Fruit fly (Drosophila melanogaster) whole organism, embryonic: ENCODE measurements around the gene goe.
A peak's percentile ranks its signal among the peaks of the same experiment; 100 is the strongest.

Source experiments
- Bteb2 ChIP-seq: fragments of 200-800 bp; sonication (Bioruptor generic); optimal IDR thresholded peaks from 2 replicates; lab custom pipeline; 2016; ENCODE audit warnings: missing biosample characterization, missing genetic modification characterization
- CG10147 ChIP-seq: fragments of 200-800 bp; sonication (Bioruptor generic); optimal IDR thresholded peaks from 2 replicates; lab custom pipeline; 2019; ENCODE audit warnings: missing biosample characterization, mild to moderate bottlenecking, missing genetic modification characterization, moderate library complexity
- CG11504 ChIP-seq: fragments of 200-800 bp; sonication (Bioruptor generic); optimal IDR thresholded peaks from 3 replicates; lab custom pipeline; 2019; ENCODE audit warnings: missing biosample characterization, mild to moderate bottlenecking, missing genetic modification characterization, moderate library complexity
- CG11560 ChIP-seq: fragments of 200-800 bp; sonication (Bioruptor generic); IDR thresholded peaks from 3 replicates; pipeline ENCODE4 v1.3.6; 2022; ENCODE audit warnings: missing biosample characterization, missing genetic modification characterization
- CG12659 ChIP-seq: fragments of 200-800 bp; sonication (Bioruptor generic); optimal IDR thresholded peaks from 3 replicates; lab custom pipeline; 2017; ENCODE audit warnings: mild to moderate bottlenecking, missing biosample characterization, missing genetic modification reagents, missing genetic modification characterization
- CG13894 ChIP-seq: fragments of 200-800 bp; sonication (Bioruptor generic); optimal IDR thresholded peaks from 3 replicates; lab custom pipeline; 2018; ENCODE audit warnings: missing biosample characterization, mild to moderate bottlenecking, missing genetic modification characterization, moderate library complexity
- CG15011 ChIP-seq: fragments of 200-800 bp; sonication (Bioruptor generic); optimal IDR thresholded peaks from 3 replicates; lab custom pipeline; 2018; ENCODE audit warnings: missing biosample characterization, mild to moderate bottlenecking, missing genetic modification characterization
- CG15269 ChIP-seq: fragments of 200-800 bp; sonication (Bioruptor generic); optimal IDR thresholded peaks from 2 replicates; lab custom pipeline; 2018; ENCODE audit warnings: missing biosample characterization, mild to moderate bottlenecking, missing genetic modification characterization, moderate library complexity
- CG15696 ChIP-seq: fragments of 200-800 bp; sonication (Bioruptor generic); optimal IDR thresholded peaks from 2 replicates; lab custom pipeline; 2019; ENCODE audit warnings: missing biosample characterization, mild to moderate bottlenecking, missing genetic modification characterization, moderate library complexity
- CG17912 ChIP-seq: fragments of 200-800 bp; sonication (Bioruptor generic); optimal IDR thresholded peaks from 2 replicates; lab custom pipeline; 2018; ENCODE audit warnings: missing biosample characterization, mild to moderate bottlenecking, missing genetic modification characterization
- CG18011 ChIP-seq: fragments of 200-800 bp; sonication (Bioruptor generic); optimal IDR thresholded peaks from 2 replicates; lab custom pipeline; 2017; ENCODE audit warnings: missing biosample characterization, missing genetic modification characterization, mild to moderate bottlenecking, moderate library complexity, missing genotype
- CG18599 ChIP-seq: fragments of 200-800 bp; sonication (Bioruptor generic); optimal IDR thresholded peaks from 3 replicates; lab custom pipeline; 2017; ENCODE audit warnings: missing biosample characterization, missing genetic modification characterization, mild to moderate bottlenecking, moderate library complexity, missing genetic modification reagents
- CG18619 ChIP-seq: fragments of 200-800 bp; sonication (Bioruptor generic); optimal IDR thresholded peaks from 3 replicates; lab custom pipeline; 2017; ENCODE audit warnings: missing biosample characterization, mild to moderate bottlenecking, missing genetic modification characterization
- CG18764 ChIP-seq: fragments of 200-800 bp; sonication (Bioruptor generic); optimal IDR thresholded peaks from 3 replicates; lab custom pipeline; 2016; ENCODE audit warnings: missing biosample characterization, missing genetic modification characterization
- CG2678 ChIP-seq: fragments of 200-800 bp; sonication (Bioruptor generic); optimal IDR thresholded peaks from 3 replicates; lab custom pipeline; 2019; ENCODE audit warnings: missing biosample characterization, mild to moderate bottlenecking, missing genetic modification characterization, moderate library complexity
- CG3995 ChIP-seq: fragments of 200-800 bp; sonication (Bioruptor generic); optimal IDR thresholded peaks from 3 replicates; lab custom pipeline; 2016; ENCODE audit warnings: missing biosample characterization, missing genetic modification characterization
- CG4424 ChIP-seq: fragments of 200-800 bp; sonication (Bioruptor generic); optimal IDR thresholded peaks from 3 replicates; lab custom pipeline; 2016; ENCODE audit warnings: missing biosample characterization, missing genetic modification characterization
- CG4617 ChIP-seq: fragments of 200-800 bp; sonication (Bioruptor generic); optimal IDR thresholded peaks from 3 replicates; lab custom pipeline; 2016; ENCODE audit warnings: missing biosample characterization, missing genetic modification characterization, borderline replicate concordance
- CG6175 ChIP-seq: fragments of 200-800 bp; sonication (Bioruptor generic); IDR thresholded peaks from 3 replicates; pipeline ENCODE4 v1.3.6; 2022; ENCODE audit warnings: missing biosample characterization, missing genetic modification characterization
- CG7786 ChIP-seq: fragments of 200-800 bp; sonication (Bioruptor generic); optimal IDR thresholded peaks from 2 replicates; lab custom pipeline; 2016; ENCODE audit warnings: missing biosample characterization, missing genetic modification characterization
- CG8290 ChIP-seq, 3 experiments: fragments of 200-800 bp; sonication (Bioruptor generic); optimal IDR thresholded peaks; 2 replicates each; lab custom pipeline; 2016 to 2019; ENCODE audit warnings: missing biosample characterization in 3 of 3, missing genetic modification characterization in 3 of 3, mild to moderate bottlenecking in 2 of 3, moderate library complexity in 1 of 3
- CG8944 ChIP-seq: fragments of 200-800 bp; sonication (Bioruptor generic); optimal IDR thresholded peaks from 3 replicates; lab custom pipeline; 2016; ENCODE audit warnings: missing biosample characterization, missing genetic modification characterization
- CG9727 ChIP-seq: fragments of 200-800 bp; sonication (Bioruptor generic); optimal IDR thresholded peaks from 3 replicates; lab custom pipeline; 2017; ENCODE audit warnings: missing biosample characterization, mild to moderate bottlenecking, missing genetic modification characterization
- Camta ChIP-seq: fragments of 200-800 bp; sonication (Bioruptor generic); optimal IDR thresholded peaks from 2 replicates; lab custom pipeline; 2016; ENCODE audit warnings: missing biosample characterization, missing genetic modification characterization
- CrebB ChIP-seq: fragments of 200-800 bp; sonication (Bioruptor generic); optimal IDR thresholded peaks from 3 replicates; lab custom pipeline; 2018; ENCODE audit warnings: missing biosample characterization, mild to moderate bottlenecking, missing genetic modification characterization
- D19B ChIP-seq: fragments of 200-800 bp; sonication (Bioruptor generic); optimal IDR thresholded peaks from 2 replicates; lab custom pipeline; 2017; ENCODE audit warnings: missing biosample characterization, mild to moderate bottlenecking, missing genetic modification characterization
- Doc2 ChIP-seq: fragments of 200-800 bp; sonication (Bioruptor generic); IDR thresholded peaks from 2 replicates; pipeline ENCODE4 v1.3.6; 2022; ENCODE audit warnings: missing biosample characterization, missing genetic modification characterization
- HHEX ChIP-seq: fragments of 200-800 bp; sonication (Bioruptor generic); optimal IDR thresholded peaks from 3 replicates; lab custom pipeline; 2017; ENCODE audit warnings: missing biosample characterization, mild to moderate bottlenecking, missing genetic modification characterization, missing genetic modification reagents
- HmgD ChIP-seq: fragments of 200-800 bp; sonication (Bioruptor generic); optimal IDR thresholded peaks from 3 replicates; lab custom pipeline; 2016; ENCODE audit warnings: missing biosample characterization, missing genetic modification characterization
- NfI ChIP-seq: fragments of 200-800 bp; sonication (Bioruptor generic); optimal IDR thresholded peaks from 3 replicates; lab custom pipeline; 2018; ENCODE audit warnings: missing biosample characterization, mild to moderate bottlenecking, missing genetic modification characterization, moderate library complexity
- Oli ChIP-seq: fragments of 200-800 bp; sonication (Bioruptor generic); optimal IDR thresholded peaks from 2 replicates; lab custom pipeline; 2018; ENCODE audit warnings: missing biosample characterization, mild to moderate bottlenecking, missing genetic modification characterization, moderate library complexity
- Opbp ChIP-seq: fragments of 200-800 bp; sonication (Bioruptor generic); IDR thresholded peaks from 3 replicates; pipeline ENCODE4 v1.3.6; 2022; ENCODE audit warnings: missing biosample characterization, missing genetic modification characterization; ENCODE audit not compliant: partially characterized antibody
- PHDP ChIP-seq: fragments of 200-800 bp; sonication (Bioruptor generic); optimal IDR thresholded peaks from 3 replicates; lab custom pipeline; 2018; ENCODE audit warnings: missing biosample characterization, mild to moderate bottlenecking, missing genetic modification characterization, moderate library complexity
- Ptx1 ChIP-seq: fragments of 200-800 bp; sonication (Bioruptor generic); IDR thresholded peaks from 2 replicates; pipeline ENCODE4 v1.3.6; 2022; ENCODE audit warnings: missing biosample characterization, missing genetic modification characterization
- Side ChIP-seq: fragments of 200-800 bp; sonication (Bioruptor generic); optimal IDR thresholded peaks from 2 replicates; lab custom pipeline; 2016; ENCODE audit warnings: missing biosample characterization, missing genetic modification characterization
- Taf1 ChIP-seq: fragments of 200-800 bp; sonication (Bioruptor generic); IDR thresholded peaks from 2 replicates; pipeline ENCODE4 v1.3.6; 2022; ENCODE audit warnings: missing biosample characterization, missing genetic modification characterization
- br ChIP-seq: fragments of >200 bp; optimal IDR thresholded peaks from 2 replicates; lab custom pipeline; 2017
- cato ChIP-seq: fragments of 200-800 bp; sonication (Bioruptor generic); optimal IDR thresholded peaks from 2 replicates; lab custom pipeline; 2016; ENCODE audit warnings: missing biosample characterization, missing genetic modification characterization, borderline replicate concordance
- cg ChIP-seq: fragments of 200-800 bp; sonication (Bioruptor generic); optimal IDR thresholded peaks from 3 replicates; lab custom pipeline; 2019; ENCODE audit warnings: missing biosample characterization, mild to moderate bottlenecking, missing genetic modification characterization, moderate library complexity
- disco-r ChIP-seq: fragments of 200-800 bp; sonication (Bioruptor generic); optimal IDR thresholded peaks from 2 replicates; lab custom pipeline; 2016; ENCODE audit warnings: missing biosample characterization, missing genetic modification characterization
- dpn ChIP-seq, 2 experiments: fragments of 200-800 bp; sonication (Bioruptor generic); optimal IDR thresholded peaks; 3 replicates each; lab custom pipeline; 2016; ENCODE audit warnings: missing biosample characterization in 2 of 2, missing genetic modification characterization in 2 of 2
- emc ChIP-seq: fragments of 200-800 bp; sonication (Bioruptor generic); optimal IDR thresholded peaks from 2 replicates; lab custom pipeline; 2016; ENCODE audit warnings: missing biosample characterization, missing genetic modification characterization
- maf-S ChIP-seq: fragments of 200-800 bp; sonication (Bioruptor generic); optimal IDR thresholded peaks from 2 replicates; lab custom pipeline; 2016; ENCODE audit warnings: missing biosample characterization, missing genetic modification characterization
- rib ChIP-seq: fragments of 200-800 bp; sonication (Bioruptor generic); IDR thresholded peaks from 2 replicates; pipeline ENCODE4 v1.3.6; 2022; ENCODE audit warnings: missing biosample characterization, missing genetic modification characterization
- sug ChIP-seq: fragments of 200-800 bp; optimal IDR thresholded peaks from 2 replicates; lab custom pipeline; 2019; ENCODE audit warnings: missing biosample characterization, mild to moderate bottlenecking, missing genetic modification characterization, moderate library complexity
- tap ChIP-seq: fragments of 200-800 bp; optimal IDR thresholded peaks from 3 replicates; lab custom pipeline; 2019; ENCODE audit warnings: missing biosample characterization, mild to moderate bottlenecking, missing genetic modification characterization, moderate library complexity
- tgo ChIP-seq: fragments of 200-800 bp; sonication (Bioruptor generic); IDR thresholded peaks from 3 replicates; pipeline ENCODE4 v1.3.6; 2022; ENCODE audit warnings: missing biosample characterization, missing genetic modification characterization
- tio ChIP-seq: fragments of 200-800 bp; sonication (Bioruptor generic); optimal IDR thresholded peaks from 2 replicates; lab custom pipeline; 2017; ENCODE audit warnings: missing biosample characterization, missing genetic modification characterization, inconsistent platforms
- unc-4 ChIP-seq: fragments of 200-800 bp; sonication (Bioruptor generic); IDR thresholded peaks from 2 replicates; pipeline ENCODE4 v1.3.6; 2022; ENCODE audit warnings: missing biosample characterization, missing genetic modification characterization; ENCODE audit not compliant: partially characterized antibody
- wek ChIP-seq: fragments of 200-800 bp; sonication (Bioruptor generic); optimal IDR thresholded peaks from 3 replicates; lab custom pipeline; 2018; ENCODE audit warnings: missing biosample characterization, mild to moderate bottlenecking, missing genetic modification characterization, moderate library complexity
- zfh2 ChIP-seq: fragments of 200-800 bp; sonication (Bioruptor generic); optimal IDR thresholded peaks from 2 replicates; lab custom pipeline; 2016; ENCODE audit warnings: missing biosample characterization, missing genetic modification characterization

The goe gene

dm6 chrX:16690499-16690898 lies 61.2 kb downstream of the goe start (continued):
- TF ChIP-seq maf-S (GFP tag; lab: Kevin White, UChicago), result no peak
- no peak for TF ChIP-seq CG8944
- no peak for TF ChIP-seq CG3995 (GFP tag; lab: Kevin White, UChicago)
- no peak for TF ChIP-seq D19B (GFP tag; lab: Kevin White, UChicago)
- TF ChIP-seq emc (GFP tag; lab: Kevin White, UChicago), result no peak
- no peak for TF ChIP-seq HHEX
- no peak for TF ChIP-seq tio (GFP tag; lab: Kevin White, UChicago)
- no peak for TF ChIP-seq CG18764 (GFP tag; lab: Kevin White, UChicago)
- TF ChIP-seq CG13894 (tag; lab: Kevin White, UChicago), result no peak
- TF ChIP-seq cg (GFP tag; lab: Kevin White, UChicago), result no peak
- no peak for TF ChIP-seq CG18619 (GFP tag; lab: Kevin White, UChicago)
- TF ChIP-seq Opbp (GFP tag; lab: Robert Waterston, UW), result no peak
- peak; percentile 28 for TF ChIP-seq Oli (tag; lab: Kevin White, UChicago)
- TF ChIP-seq CG12659 (GFP tag; lab: Kevin White, UChicago), result no peak
- no peak for TF ChIP-seq Bteb2 (GFP tag; lab: Kevin White, UChicago)
- no peak for TF ChIP-seq CG9727
- no peak for TF ChIP-seq CG6175
- no peak for TF ChIP-seq Doc2 (GFP tag; lab: Robert Waterston, UW)
- TF ChIP-seq Camta (GFP tag; lab: Kevin White, UChicago), result no peak
- TF ChIP-seq CrebB, result no peak
- TF ChIP-seq CG18599 (GFP tag; lab: Kevin White, UChicago), result no peak
- TF ChIP-seq wek, result no peak
- no peak for TF ChIP-seq dpn (GFP tag; optimal IDR thresholded peaks at IDR 0.05; lab: Kevin White, UChicago)
- no peak for TF ChIP-seq CG11504 (tag; lab: Kevin White, UChicago)
- no peak for TF ChIP-seq Taf1 (GFP tag; lab: Robert Waterston, UW)
- no peak for TF ChIP-seq CG8290 (GFP tag; optimal IDR thresholded peaks at IDR 0.05; lab: Kevin White, UChicago)
- no peak for TF ChIP-seq CG8290 (tag; optimal IDR thresholded peaks at IDR 0.05; lab: Kevin White, UChicago)
- no peak for TF ChIP-seq rib (GFP tag; lab: Robert Waterston, UW)
- no peak for TF ChIP-seq CG15696 (tag; lab: Kevin White, UChicago)
- no peak for TF ChIP-seq CG15011 (GFP tag; lab: Kevin White, UChicago)
- peak; percentile 42 for TF ChIP-seq Ptx1 (GFP tag; lab: Robert Waterston, UW)
- no peak for TF ChIP-seq unc-4
- no peak for TF ChIP-seq CG4424 (GFP tag; lab: Kevin White, UChicago)
- no peak for TF ChIP-seq Side (GFP tag; lab: Kevin White, UChicago)
- no peak for TF ChIP-seq zfh2 (GFP tag; lab: Kevin White, UChicago)
- no peak for TF ChIP-seq tap (tag; lab: Kevin White, UChicago)
- TF ChIP-seq CG7786, result no peak
- no peak for TF ChIP-seq sug (tag; lab: Kevin White, UChicago)
- TF ChIP-seq disco-r (GFP tag; lab: Kevin White, UChicago), result no peak
- TF ChIP-seq br (lab: Kevin White, UChicago), result no peak
- TF ChIP-seq CG15269 (tag; lab: Kevin White, UChicago), result peak; percentile 14
- TF ChIP-seq CG17912 (GFP tag; lab: Kevin White, UChicago), result no peak
- TF ChIP-seq cato (GFP tag; lab: Kevin White, UChicago), result no peak
- TF ChIP-seq CG11560, result no peak
- TF ChIP-seq PHDP (tag; lab: Kevin White, UChicago), result no peak
- TF ChIP-seq NfI, result no peak
- no peak; the same call in 2 of the 3 replicates for TF ChIP-seq tgo (GFP tag; lab: Robert Waterston, UW)
- TF ChIP-seq CG10147 (GFP tag; lab: Kevin White, UChicago), result no peak
- no peak for TF ChIP-seq CG18011 (GFP tag; lab: Kevin White, UChicago)
- no peak for TF ChIP-seq CG4617 (GFP tag; lab: Kevin White, UChicago)
- no peak for TF ChIP-seq HmgD (GFP tag; lab: Kevin White, UChicago)
- TF ChIP-seq CG2678 (tag; lab: Kevin White, UChicago), result peak; percentile 23
